Comparison of ENCODE assay signal across 3 fruit fly cellular contexts in the genomic region with DNA sequence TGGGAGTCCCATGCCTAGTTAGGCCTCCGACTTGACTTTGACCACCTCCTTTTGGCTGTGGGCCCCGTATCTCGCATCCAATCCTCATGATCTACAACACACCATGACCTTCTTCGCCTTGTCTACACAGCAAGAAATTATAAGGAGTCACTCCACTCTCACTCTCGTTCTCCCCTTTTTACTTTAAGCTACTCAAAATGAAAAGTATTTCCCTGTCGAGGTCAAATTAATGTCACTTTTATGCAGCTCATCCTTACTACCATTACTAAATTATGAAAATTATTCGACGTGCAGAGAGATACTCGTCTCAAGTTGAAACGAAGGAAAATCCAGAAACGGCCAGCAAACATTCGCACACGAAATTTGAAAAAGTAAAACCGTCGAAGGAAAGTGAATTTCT.
TF ChIP-seq lines count a peak whose summit lies in the region.

No protein-coding gene starts in this region.

- TF ChIP-seq CTCF in whole organism, embryonic (GFP tag; optimal IDR thresholded peaks at IDR 0.05; lab: Kevin White, UChicago): no peak

TF ChIP-seq in whole organism, embryonic, 481 proteins besides CTCF, POLR2A, EP300 and RAD21:
- TF ChIP-seq Nf-YA (GFP tag; IDR thresholded peaks at IDR 0.05; lab: Robert Waterston, UW) (no peak), Drgx (GFP tag; IDR thresholded peaks at IDR 0.05; lab: Robert Waterston, UW) (peak; percentile 36)

TF ChIP-seq in whole organism, prepupa, 60 proteins besides CTCF, POLR2A, EP300 and RAD21:
- TF ChIP-seq OdsH (GFP tag; optimal IDR thresholded peaks at IDR 0.05; lab: Kevin White, UChicago): peak; percentile 49
- peak; percentile 19 for TF ChIP-seq acj6 (GFP tag; optimal IDR thresholded peaks at IDR 0.05; lab: Kevin White, UChicago)
- TF ChIP-seq CG8119 (GFP tag; IDR thresholded peaks at IDR 0.05; lab: Robert Waterston, UW): peak; percentile 60; the same call in 2 of the 3 replicates
- peak; percentile 89 for TF ChIP-seq Hr4 (GFP tag; optimal IDR thresholded peaks at IDR 0.05; lab: Kevin White, UChicago)
- TF ChIP-seq CG32006 (GFP tag; optimal IDR thresholded peaks at IDR 0.05; lab: Kevin White, UChicago): peak; percentile 87
- peak; percentile 23 for TF ChIP-seq achi (GFP tag; optimal IDR thresholded peaks at IDR 0.05; lab: Kevin White, UChicago)
- peak; percentile 16 for TF ChIP-seq CG11902 (GFP tag; optimal IDR thresholded peaks at IDR 0.05; lab: Kevin White, UChicago)
- no peak for TF ChIP-seq Met (GFP tag; optimal IDR thresholded peaks at IDR 0.05; lab: Kevin White, UChicago)
- no peak for TF ChIP-seq CG6276 (GFP tag; optimal IDR thresholded peaks at IDR 0.05; lab: Kevin White, UChicago)
- peak; percentile 30 for TF ChIP-seq Ets96B (tag; optimal IDR thresholded peaks at IDR 0.05; lab: Kevin White, UChicago)
- no peak for TF ChIP-seq CG11762 (GFP tag; optimal IDR thresholded peaks at IDR 0.05; lab: Kevin White, UChicago; ENCODE audit: insufficient read depth)
- peak; percentile 58; the same call in 2 of the 3 replicates for TF ChIP-seq CG6163 (GFP tag; IDR thresholded peaks at IDR 0.05; lab: Robert Waterston, UW)
- TF ChIP-seq lz (GFP tag; optimal IDR thresholded peaks at IDR 0.05; lab: Kevin White, UChicago): no peak
- 0 out of 2 replicates have a peak, but pooled peaks have one; percentile 12 for TF ChIP-seq Gug (GFP tag; IDR thresholded peaks at IDR 0.05; lab: Robert Waterston, UW)
- peak; percentile 79 for TF ChIP-seq dac (GFP tag; optimal IDR thresholded peaks at IDR 0.05; lab: Kevin White, UChicago)
- peak; percentile 82 for TF ChIP-seq CG4318 (GFP tag; optimal IDR thresholded peaks at IDR 0.05; lab: Kevin White, UChicago)
- TF ChIP-seq fd85E (GFP tag; optimal IDR thresholded peaks at IDR 0.05; lab: Kevin White, UChicago): no peak
- no peak for TF ChIP-seq Sox102F (GFP tag; optimal IDR thresholded peaks at IDR 0.05; lab: Kevin White, UChicago)
- TF ChIP-seq Eip75B (GFP tag; optimal IDR thresholded peaks at IDR 0.05; lab: Kevin White, UChicago): peak; percentile 1
- TF ChIP-seq Blimp-1 (GFP tag; optimal IDR thresholded peaks at IDR 0.05; lab: Kevin White, UChicago): peak; percentile 53
- TF ChIP-seq CG10631 (GFP tag; optimal IDR thresholded peaks at IDR 0.05; lab: Kevin White, UChicago): peak; percentile 8
- peak; percentile 82 for TF ChIP-seq Eip78C (GFP tag; lab: Kevin White, UChicago)
- TF ChIP-seq Eip93F (GFP tag; optimal IDR thresholded peaks at IDR 0.05; lab: Kevin White, UChicago): no peak
- TF ChIP-seq Lpt (GFP tag; optimal IDR thresholded peaks at IDR 0.05; lab: Kevin White, UChicago): peak; percentile 40
- no peak for TF ChIP-seq svp (GFP tag; lab: Kevin White, UChicago)
- no peak for TF ChIP-seq CG1621 (tag; optimal IDR thresholded peaks at IDR 0.05; lab: Kevin White, UChicago)
- peak; percentile 43 for TF ChIP-seq CG3919 (GFP tag; optimal IDR thresholded peaks at IDR 0.05; lab: Kevin White, UChicago)
- TF ChIP-seq pdm3 (GFP tag; optimal IDR thresholded peaks at IDR 0.05; lab: Kevin White, UChicago): peak; percentile 60
- peak; percentile 73; the same call in 1 of the 3 replicates for TF ChIP-seq eg (GFP tag; IDR thresholded peaks at IDR 0.05; lab: Robert Waterston, UW)
- TF ChIP-seq net (GFP tag; optimal IDR thresholded peaks at IDR 0.05; lab: Kevin White, UChicago): peak; percentile 16
- TF ChIP-seq CG8632 (GFP tag; optimal IDR thresholded peaks at IDR 0.05; lab: Kevin White, UChicago): peak; percentile 17
- peak; percentile 72 for TF ChIP-seq CG15336 (GFP tag; IDR thresholded peaks at IDR 0.05; lab: Robert Waterston, UW)
- TF ChIP-seq fd59A (GFP tag; optimal IDR thresholded peaks at IDR 0.05; lab: Kevin White, UChicago): no peak
- peak; percentile 15 for TF ChIP-seq CG7368 (GFP tag; optimal IDR thresholded peaks at IDR 0.05; lab: Kevin White, UChicago)

TF ChIP-seq in whole organism, pupa, 21 proteins besides CTCF, POLR2A, EP300 and RAD21:
- TF ChIP-seq CG13204 (GFP tag; optimal IDR thresholded peaks at IDR 0.05; lab: Kevin White, UChicago) (no peak), CG4496 (GFP tag; IDR thresholded peaks at IDR 0.05; lab: Robert Waterston, UW) (0 out of 3 replicates have a peak, but pooled peaks have one; percentile 52), CG34367 (tag; optimal IDR thresholded peaks at IDR 0.05; lab: Kevin White, UChicago) (no peak), fd96Ca (GFP tag; IDR thresholded peaks at IDR 0.05; lab: Robert Waterston, UW) (peak; percentile 66; the same call in 2 of the 3 replicates), CG15710 (tag; optimal IDR thresholded peaks at IDR 0.05; lab: Kevin White, UChicago) (no peak), CG12605 (GFP tag; IDR thresholded peaks at IDR 0.05; lab: Robert Waterston, UW) (no peak), rn (GFP tag; IDR thresholded peaks at IDR 0.05; lab: Robert Waterston, UW) (no peak), EcR (GFP tag; optimal IDR thresholded peaks at IDR 0.05; lab: Kevin White, UChicago) (no peak), Snoo (tag; optimal IDR thresholded peaks at IDR 0.05; lab: Kevin White, UChicago) (no peak), CG10348 (GFP tag; IDR thresholded peaks at IDR 0.05; lab: Robert Waterston, UW) (no peak), CG17806 (tag; optimal IDR thresholded peaks at IDR 0.05; lab: Kevin White, UChicago) (no peak), CG8301 (tag; optimal IDR thresholded peaks at IDR 0.05; lab: Kevin White, UChicago) (peak; percentile 19), Ets98B (GFP tag; IDR thresholded peaks at IDR 0.05; lab: Robert Waterston, UW) (peak; percentile 66), CG8159 (tag; optimal IDR thresholded peaks at IDR 0.05; lab: Kevin White, UChicago) (no peak), D1 (tag; optimal IDR thresholded peaks at IDR 0.05; lab: Kevin White, UChicago) (no peak), CG9948 (tag; optimal IDR thresholded peaks at IDR 0.05; lab: Kevin White, UChicago) (peak; percentile 19), Pif1A (GFP tag; optimal IDR thresholded peaks at IDR 0.05; lab: Kevin White, UChicago) (peak; percentile 19), CG14655 (GFP tag; optimal IDR thresholded peaks at IDR 0.05; lab: Kevin White, UChicago) (peak; percentile 32), Pif1B (GFP tag; optimal IDR thresholded peaks at IDR 0.05; lab: Kevin White, UChicago) (peak; percentile 51), CG32121 (GFP tag; IDR thresholded peaks at IDR 0.05; lab: Robert Waterston, UW) (peak; percentile 17; the same call in 1 of the 2 replicates), gl (tag; optimal IDR thresholded peaks at IDR 0.05; lab: Kevin White, UChicago) (no peak)

Comparison
In these comparisons a context has a peak if more than half of its experiments do, and no peak if none do; other contexts are left out.
1. Of the 7 proteins assayed by ChIP-seq in both whole organism, embryonic and whole organism, prepupa: peak only in whole organism, embryonic: none; only in whole organism, prepupa: Blimp-1, Gug and Lpt; in both: none; in neither: 4.